Fruit fly (Drosophila melanogaster): Measurements from ENCODE around the gene CG2865.

The CG2865 gene

dm6 chrX:2320892-2321291 lies 27.7 kb upstream of the CG2865 start:
- TF ChIP-seq lola (GFP tag; optimal IDR thresholded peaks at IDR 0.05), result no peak
- TF ChIP-seq dmrt93B (GFP tag; optimal IDR thresholded peaks at IDR 0.05), result no peak
- no peak for TF ChIP-seq br (GFP tag; optimal IDR thresholded peaks at IDR 0.05)
- TF ChIP-seq fru (GFP tag; optimal IDR thresholded peaks at IDR 0.05), result no peak
- TF ChIP-seq brk (GFP tag; optimal IDR thresholded peaks at IDR 0.05), result no peak
- no peak for TF ChIP-seq dsf (GFP tag; optimal IDR thresholded peaks at IDR 0.05; ENCODE audit: borderline replicate concordance)
- TF ChIP-seq Mio (GFP tag; optimal IDR thresholded peaks at IDR 0.05), result no peak
- TF ChIP-seq Jra (GFP tag; optimal IDR thresholded peaks at IDR 0.05), result no peak
- TF ChIP-seq sv (GFP tag; optimal IDR thresholded peaks at IDR 0.05), result no peak
- TF ChIP-seq foxo (GFP tag; optimal IDR thresholded peaks at IDR 0.05), result no peak
- TF ChIP-seq CrebA (GFP tag; optimal IDR thresholded peaks at IDR 0.05; ENCODE audit: borderline replicate concordance), result no peak
- no peak for TF ChIP-seq CG9705 (GFP tag; optimal IDR thresholded peaks at IDR 0.05)
- no peak for TF ChIP-seq tai (GFP tag; optimal IDR thresholded peaks at IDR 0.05)
- no peak for TF ChIP-seq Hnf4 (GFP tag; optimal IDR thresholded peaks at IDR 0.05)
- no peak for TF ChIP-seq Dfd (GFP tag; optimal IDR thresholded peaks at IDR 0.05)
- no peak for TF ChIP-seq Hr83 (GFP tag; optimal IDR thresholded peaks at IDR 0.05; ENCODE audit: poor library complexity, severe bottlenecking)

- no peak for TF ChIP-seq Abd-B (GFP tag; optimal IDR thresholded peaks at IDR 0.05)
- no peak for TF ChIP-seq N (GFP tag; optimal IDR thresholded peaks at IDR 0.05)
- no peak for TF ChIP-seq foxo (GFP tag; optimal IDR thresholded peaks at IDR 0.05)
- no peak for TF ChIP-seq Dfd (GFP tag; optimal IDR thresholded peaks at IDR 0.05)
- no peak for TF ChIP-seq Dif (GFP tag; optimal IDR thresholded peaks at IDR 0.05; ENCODE audit: partially characterized antibody)
- no peak for TF ChIP-seq jim (GFP tag; optimal IDR thresholded peaks at IDR 0.05)
- no peak for TF ChIP-seq rgr (GFP tag; optimal IDR thresholded peaks at IDR 0.05)
- no peak for TF ChIP-seq woc (GFP tag; optimal IDR thresholded peaks at IDR 0.05)
- no peak for TF ChIP-seq usp (GFP tag; optimal IDR thresholded peaks at IDR 0.05)
- TF ChIP-seq HLH106 (tag; optimal IDR thresholded peaks at IDR 0.05), result no peak
- no peak for TF ChIP-seq dmrt93B (GFP tag; optimal IDR thresholded peaks at IDR 0.05)
- TF ChIP-seq brk (GFP tag; optimal IDR thresholded peaks at IDR 0.05), result no peak
- TF ChIP-seq sv (GFP tag; optimal IDR thresholded peaks at IDR 0.05), result no peak
Measured at dm6 chrX:2319783-2320182, 26.6 kb upstream of the CG2865 start.

dm6 chrX:2318369-2318768 lies 25.2 kb upstream of the CG2865 start:
- TF ChIP-seq sage (GFP tag; optimal IDR thresholded peaks at IDR 0.05), result no peak
- no peak for TF ChIP-seq pan (optimal IDR thresholded peaks at IDR 0.05)
- TF ChIP-seq CG32264 (GFP tag; optimal IDR thresholded peaks at IDR 0.05), result no peak
- no peak for TF ChIP-seq Abd-B (GFP tag; optimal IDR thresholded peaks at IDR 0.05)
- no peak for TF ChIP-seq brk (GFP tag; optimal IDR thresholded peaks at IDR 0.05)
- TF ChIP-seq lola (GFP tag; optimal IDR thresholded peaks at IDR 0.05), result no peak
- TF ChIP-seq dsf (GFP tag; optimal IDR thresholded peaks at IDR 0.05; ENCODE audit: borderline replicate concordance), result no peak
- no peak for TF ChIP-seq Vsx2 (GFP tag; optimal IDR thresholded peaks at IDR 0.05; ENCODE audit: partially characterized antibody)
- no peak for TF ChIP-seq Myc (optimal IDR thresholded peaks at IDR 0.05)
- TF ChIP-seq dl (GFP tag; optimal IDR thresholded peaks at IDR 0.05; ENCODE audit: insufficient read depth in 1 of 2, partially characterized antibody in 2 of 2), result no peak
- peak; percentile 65 for TF ChIP-seq HLH106 (tag; optimal IDR thresholded peaks at IDR 0.05)
- TF ChIP-seq Sp1 (GFP tag; optimal IDR thresholded peaks at IDR 0.05), result peak; percentile 26
- TF ChIP-seq usp (GFP tag; optimal IDR thresholded peaks at IDR 0.05), result no peak
- TF ChIP-seq Hnf4 (GFP tag; optimal IDR thresholded peaks at IDR 0.05), result peak; percentile 41
- TF ChIP-seq OdsH (GFP tag; optimal IDR thresholded peaks at IDR 0.05), result peak; percentile 36
- no peak for TF ChIP-seq Dfd (GFP tag; optimal IDR thresholded peaks at IDR 0.05)
- no peak for TF ChIP-seq N (GFP tag; optimal IDR thresholded peaks at IDR 0.05)
- no peak for TF ChIP-seq Dif (GFP tag; optimal IDR thresholded peaks at IDR 0.05; ENCODE audit: partially characterized antibody)
- TF ChIP-seq Hr78 (GFP tag; optimal IDR thresholded peaks at IDR 0.05), result no peak
- no peak for TF ChIP-seq CrebA (GFP tag; optimal IDR thresholded peaks at IDR 0.05; ENCODE audit: borderline replicate concordance)
- TF ChIP-seq br (GFP tag; optimal IDR thresholded peaks at IDR 0.05), result peak; percentile 63
- peak; percentile 52 for TF ChIP-seq dmrt93B (GFP tag; optimal IDR thresholded peaks at IDR 0.05)
- peak; percentile 58 for TF ChIP-seq woc (GFP tag; optimal IDR thresholded peaks at IDR 0.05)
- peak; percentile 79 for TF ChIP-seq fru (GFP tag; optimal IDR thresholded peaks at IDR 0.05)
- TF ChIP-seq ey (GFP tag; optimal IDR thresholded peaks at IDR 0.05), result peak; percentile 68
- no peak for TF ChIP-seq Rel (GFP tag; optimal IDR thresholded peaks at IDR 0.05)
- no peak for TF ChIP-seq Rel (tag; optimal IDR thresholded peaks at IDR 0.05)
- TF ChIP-seq tai (GFP tag; optimal IDR thresholded peaks at IDR 0.05), result no peak
- TF ChIP-seq sv (GFP tag; optimal IDR thresholded peaks at IDR 0.05), result no peak
- no peak for TF ChIP-seq Hr83 (GFP tag; optimal IDR thresholded peaks at IDR 0.05; ENCODE audit: poor library complexity, severe bottlenecking)
- peak in 1 of 2 experiments; percentile 81 for TF ChIP-seq foxo (GFP tag; optimal IDR thresholded peaks at IDR 0.05)
- peak; percentile 54 for TF ChIP-seq rgr (GFP tag; optimal IDR thresholded peaks at IDR 0.05)
- no peak for TF ChIP-seq GATAd (GFP tag; optimal IDR thresholded peaks at IDR 0.05)
- TF ChIP-seq Jra (GFP tag; optimal IDR thresholded peaks at IDR 0.05), result no peak
- TF ChIP-seq psq (GFP tag; optimal IDR thresholded peaks at IDR 0.05), result peak; percentile 29
- TF ChIP-seq CG9705 (GFP tag; optimal IDR thresholded peaks at IDR 0.05), result no peak
- no peak for TF ChIP-seq jim (GFP tag; optimal IDR thresholded peaks at IDR 0.05)
- TF ChIP-seq h (GFP tag; optimal IDR thresholded peaks at IDR 0.05), result peak; percentile 57
- TF ChIP-seq Mio (GFP tag; optimal IDR thresholded peaks at IDR 0.05), result no peak

All from whole organism, wandering third instar larva.